Fruit fly (Drosophila melanogaster) S2 (cell line): ENCODE measurements around the gene CCT6.
A peak's percentile ranks its signal among the peaks of the same experiment; 100 is the strongest.

ENCODE experiments used
- CG8478 ChIP-seq: fragments of >200 bp; optimal IDR thresholded peaks from 2 replicates; lab custom pipeline; 2018
- CTCF ChIP-seq, 2 experiments: fragments of >200 bp; optimal IDR thresholded peaks; 2 replicates each; lab custom pipeline; 2018

The CCT6 gene

dm6 chrX:15745905-15746681 is at the start of gene CCT6, which contains the start of gene CG8944:
TSS of gene CCT6 (plus strand) at chrX:15746648.
TSS of gene CG8944 (minus strand) at chrX:15746231.
- TF ChIP-seq CG8478 (no peak), CTCF (optimal IDR thresholded peaks at IDR 0.05; lab: Kevin White, UChicago) (no peak)

- no peak for TF ChIP-seq CTCF (optimal IDR thresholded peaks at IDR 0.05; lab: Kevin White, UChicago)
- TF ChIP-seq CG8478: no peak
Measured at dm6 chrX:15696854-15697540, 49.5 kb upstream of the CCT6 start, which contains the start of gene CG8128. TSS of gene CG8128 (plus strand) at chrX:15697494.

- TF ChIP-seq CG8478 (no peak), CTCF (optimal IDR thresholded peaks at IDR 0.05; lab: Kevin White, UChicago) (no peak)
Measured at dm6 chrX:15697581-15698208, 48.8 kb upstream of the CCT6 start.

dm6 chrX:15701047-15701446 is 45.4 kb upstream of the CCT6 start, which contains the start of gene CG9240:
TSS of gene CG9240 (minus strand) at chrX:15701259.
- TF ChIP-seq CG8478 (no peak), CTCF (optimal IDR thresholded peaks at IDR 0.05; lab: Kevin White, UChicago) (no peak)

dm6 chrX:15703720-15704206 is 42.7 kb upstream of the CCT6 start, which contains the start of the genes Pis and Hap40:
TSS of gene Pis (minus strand) at chrX:15703770.
TSS of gene Hap40 (plus strand) at chrX:15704125.
- TF ChIP-seq CTCF (optimal IDR thresholded peaks at IDR 0.05; lab: Kevin White, UChicago): no peak
- no peak for TF ChIP-seq CG8478

dm6 chrX:15709624-15709983 is 36.8 kb upstream of the CCT6 start:
- TF ChIP-seq CG8478 (no peak), CTCF (optimal IDR thresholded peaks at IDR 0.05; lab: Kevin White, UChicago) (no peak)

dm6 chrX:15709984-15710750 is 36.3 kb upstream of the CCT6 start, which contains the start of the genes CG9281 and CG15601:
TSS of gene CG9281 (minus strand) at chrX:15710539.
TSS of gene CG15601 (plus strand) at chrX:15710647.
- TF ChIP-seq CTCF (optimal IDR thresholded peaks at IDR 0.05; lab: Kevin White, UChicago) (peak in 1 of 2 experiments; percentile 17), CG8478 (no peak)

- TF ChIP-seq CTCF (optimal IDR thresholded peaks at IDR 0.05; lab: Kevin White, UChicago): no peak
- no peak for TF ChIP-seq CG8478
Measured at dm6 chrX:15710751-15711179, 35.7 kb upstream of the CCT6 start.

- TF ChIP-seq CG8478 (no peak), CTCF (optimal IDR thresholded peaks at IDR 0.05; lab: Kevin White, UChicago) (no peak)
Measured at dm6 chrX:15712409-15712808, 34.0 kb upstream of the CCT6 start, which contains the start of gene HUWE1. TSS of gene HUWE1 (plus strand) at chrX:15712628.

- TF ChIP-seq CG8478 (no peak), CTCF (optimal IDR thresholded peaks at IDR 0.05; lab: Kevin White, UChicago) (no peak)
Measured at dm6 chrX:15731968-15732367, 14.5 kb upstream of the CCT6 start, which contains the start of gene CG8191. TSS of gene CG8191 (plus strand) at chrX:15732178.

- TF ChIP-seq CTCF (optimal IDR thresholded peaks at IDR 0.05; lab: Kevin White, UChicago) (no peak), CG8478 (no peak)
Measured at dm6 chrX:15733192-15733892, 13.1 kb upstream of the CCT6 start.

dm6 chrX:15733995-15734394 is 12.5 kb upstream of the CCT6 start, which contains the start of the genes CG12379 and MagR:
TSS of gene CG12379 (minus strand) at chrX:15733996.
TSS of gene MagR (plus strand) at chrX:15734270.
- no peak for TF ChIP-seq CG8478
- TF ChIP-seq CTCF (optimal IDR thresholded peaks at IDR 0.05; lab: Kevin White, UChicago): no peak

dm6 chrX:15737110-15737509 is 9.3 kb upstream of the CCT6 start, which contains the start of gene Arp6:
TSS of gene Arp6 (minus strand) at chrX:15737120.
- TF ChIP-seq CTCF (optimal IDR thresholded peaks at IDR 0.05; lab: Kevin White, UChicago): no peak
- no peak for TF ChIP-seq CG8478
